Worm (Caenorhabditis elegans) whole organism, L4 larva: ENCODE measurements around the gene ptp-5.1.
A peak's percentile ranks its signal among the peaks of the same experiment; 100 is the strongest.

Source experiments
- D1046.2 ChIP-seq: fragments of 200-800 bp; sonication (Bioruptor generic); IDR thresholded peaks from 2 replicates; pipeline ENCODE4 v1.3.6; 2022; ENCODE audit warnings: missing genetic modification characterization, missing compliant biosample characterization
- R02D3.7 ChIP-seq: fragments of 150-350 bp; sonication (generic microtip); optimal IDR thresholded peaks from 3 replicates; lab custom pipeline; 2014; ENCODE audit warnings: missing biosample characterization, missing genetic modification characterization
- T26A8.4 ChIP-seq: fragments of 200-800 bp; sonication (Bioruptor generic); IDR thresholded peaks from 2 replicates; pipeline ENCODE4 v1.3.6; 2022; ENCODE audit warnings: missing genetic modification characterization, missing compliant biosample characterization
- Y105C5A.15 ChIP-seq: fragments of 200-800 bp; sonication (Bioruptor generic); IDR thresholded peaks from 2 replicates; pipeline ENCODE4 v1.3.6; 2022; ENCODE audit warnings: missing genetic modification characterization, missing compliant biosample characterization
- Y75B8A.6 ChIP-seq: fragments of 200-800 bp; sonication (Bioruptor generic); IDR thresholded peaks from 2 replicates; pipeline ENCODE4 v1.3.6; 2022; ENCODE audit warnings: missing genetic modification reagents, missing genetic modification characterization, missing compliant biosample characterization
- aha-1 ChIP-seq: fragments of 150-350 bp; peaks from one replicate; lab custom pipeline; 2014; ENCODE audit warnings: missing biosample characterization, missing genetic modification characterization
- aly-2 ChIP-seq: sonication (generic microtip); optimal IDR thresholded peaks from 2 replicates; lab custom pipeline; 2018; ENCODE audit warnings: missing biosample characterization, missing genetic modification characterization
- ceh-20 ChIP-seq: fragments of 200-800 bp; sonication (Bioruptor generic); IDR thresholded peaks from 2 replicates; pipeline ENCODE4 v1.3.6; 2022; ENCODE audit warnings: missing genetic modification reagents, missing genetic modification characterization, missing compliant biosample characterization
- ceh-32 ChIP-seq: sonication (generic microtip); optimal IDR thresholded peaks from 2 replicates; lab custom pipeline; 2016; ENCODE audit warnings: mild to moderate bottlenecking, missing genetic modification characterization, missing compliant biosample characterization; ENCODE audit not compliant: poor library complexity
- ceh-62 ChIP-seq: sonication (generic microtip); optimal IDR thresholded peaks from 2 replicates; lab custom pipeline; 2017; ENCODE audit warnings: missing biosample characterization, missing genetic modification characterization
- ces-1 ChIP-seq: fragments of 150-350 bp; sonication (generic microtip); optimal IDR thresholded peaks from 4 replicates; lab custom pipeline; 2014; ENCODE audit warnings: missing biosample characterization, missing genetic modification reagents, missing genetic modification characterization
- cey-2 ChIP-seq: sonication (generic microtip); optimal IDR thresholded peaks from 3 replicates; lab custom pipeline; 2017; ENCODE audit warnings: missing genetic modification characterization, mild to moderate bottlenecking, missing compliant biosample characterization, antibody characterized with exemption, borderline replicate concordance; ENCODE audit not compliant: insufficient read depth
- ctbp-1 ChIP-seq: fragments of 200-800 bp; sonication (Bioruptor generic); IDR thresholded peaks from 2 replicates; pipeline ENCODE4 v1.3.6; 2022; ENCODE audit warnings: missing genetic modification reagents, missing genetic modification characterization, missing compliant biosample characterization
- daf-12 ChIP-seq: fragments of 150-350 bp; optimal IDR thresholded peaks from 2 replicates; lab custom pipeline; 2014; ENCODE audit warnings: missing biosample characterization, missing genetic modification reagents, missing genetic modification characterization
- dmd-8 ChIP-seq: fragments of 200-800 bp; sonication (Bioruptor generic); IDR thresholded peaks from 2 replicates; pipeline ENCODE4 v1.3.6; 2022; ENCODE audit warnings: missing genetic modification characterization, missing compliant biosample characterization
- fkh-10 ChIP-seq: fragments of 150-350 bp; optimal IDR thresholded peaks from 2 replicates; lab custom pipeline; 2014; ENCODE audit warnings: missing biosample characterization, missing genetic modification reagents, missing genetic modification characterization
- gei-8 ChIP-seq: fragments of 200-800 bp; sonication (Bioruptor generic); optimal IDR thresholded peaks from 2 replicates; lab custom pipeline; 2018; ENCODE audit warnings: mild to moderate bottlenecking, missing genetic modification characterization, missing compliant biosample characterization
- hlh-11 ChIP-seq: fragments of 200-800 bp; sonication (Bioruptor generic); optimal IDR thresholded peaks from 2 replicates; lab custom pipeline; 2018; ENCODE audit warnings: mild to moderate bottlenecking, missing genetic modification characterization, missing compliant biosample characterization
- hlh-30 ChIP-seq: sonication (generic microtip); optimal IDR thresholded peaks from 2 replicates; lab custom pipeline; 2017; ENCODE audit warnings: antibody characterized with exemption, mild to moderate bottlenecking, missing genetic modification characterization, missing compliant biosample characterization; ENCODE audit not compliant: insufficient read depth
- lin-1 ChIP-seq: fragments of 200-800 bp; sonication (Bioruptor generic); IDR thresholded peaks from 2 replicates; pipeline ENCODE4 v1.3.6; 2022; ENCODE audit warnings: missing genetic modification reagents, missing genetic modification characterization, missing compliant biosample characterization
- lin-38 ChIP-seq: fragments of 200-800 bp; sonication (Bioruptor generic); IDR thresholded peaks from 2 replicates; pipeline ENCODE4 v1.3.6; 2022; ENCODE audit warnings: missing genetic modification reagents, missing genetic modification characterization, missing compliant biosample characterization
- lir-3 ChIP-seq: sonication (generic microtip); optimal IDR thresholded peaks from 2 replicates; lab custom pipeline; 2016; ENCODE audit warnings: mild to moderate bottlenecking, missing genetic modification characterization, missing compliant biosample characterization
- lsy-2 ChIP-seq, 2 experiments: fragments of 150-350 bp in 1 of 2; sonication (generic microtip) in 1 of 2; optimal IDR thresholded peaks; 2 replicates each; lab custom pipeline; 2014 to 2017; ENCODE audit warnings: missing biosample characterization in 2 of 2, missing genetic modification characterization in 2 of 2
- madf-5 ChIP-seq, 2 experiments: fragments of 200-800 bp; sonication (Bioruptor generic); IDR thresholded peaks; 2 replicates each; pipeline ENCODE4 v1.3.6; 2022; ENCODE audit warnings: missing compliant biosample characterization in 2 of 2, missing genetic modification characterization in 2 of 2
- mdl-1 ChIP-seq, 2 experiments: fragments of 150-350 bp in 1 of 2; sonication (generic microtip) in 1 of 2; optimal IDR thresholded peaks; 2 replicates each; lab custom pipeline; 2014 to 2017; ENCODE audit warnings: missing biosample characterization in 2 of 2, missing genetic modification characterization in 2 of 2
- mep-1 ChIP-seq: fragments of 150-350 bp; sonication (generic microtip); optimal IDR thresholded peaks from 3 replicates; lab custom pipeline; 2014; ENCODE audit warnings: missing biosample characterization, missing genetic modification characterization
- mxl-2 ChIP-seq: fragments of 200-800 bp; sonication (Bioruptor generic); conservative IDR thresholded peaks from 2 replicates; pipeline ENCODE4 v1.3.6; 2022; ENCODE audit warnings: missing genetic modification reagents, missing genetic modification characterization, missing compliant biosample characterization
- nhr-11 ChIP-seq: fragments of 150-350 bp; optimal IDR thresholded peaks from 2 replicates; lab custom pipeline; 2014; ENCODE audit warnings: missing biosample characterization, missing genetic modification characterization
- nhr-237 ChIP-seq: sonication (generic microtip); optimal IDR thresholded peaks from 2 replicates; lab custom pipeline; 2017; ENCODE audit warnings: missing biosample characterization, missing genetic modification characterization
- nhr-25 ChIP-seq: sonication (generic microtip); optimal IDR thresholded peaks from 2 replicates; lab custom pipeline; 2017; ENCODE audit warnings: missing genetic modification characterization, mild to moderate bottlenecking, missing compliant biosample characterization, antibody characterized with exemption, moderate library complexity, borderline replicate concordance; ENCODE audit not compliant: insufficient read depth
- nhr-28 ChIP-seq: fragments of 150-350 bp; optimal IDR thresholded peaks from 2 replicates; lab custom pipeline; 2014; ENCODE audit warnings: missing biosample characterization, missing genetic modification characterization
- nhr-76 ChIP-seq: fragments of 150-350 bp; optimal IDR thresholded peaks from 2 replicates; lab custom pipeline; 2014; ENCODE audit warnings: missing biosample characterization, missing genetic modification characterization
- tag-97 ChIP-seq: fragments of 200-800 bp; sonication (Bioruptor generic); IDR thresholded peaks from 2 replicates; pipeline ENCODE4 v1.3.6; 2022; ENCODE audit warnings: missing genetic modification characterization, missing compliant biosample characterization
- tra-1 ChIP-seq: fragments of 200-800 bp; sonication (Bioruptor generic); IDR thresholded peaks from 2 replicates; pipeline ENCODE4 v1.3.6; 2022; ENCODE audit warnings: missing genetic modification reagents, missing genetic modification characterization, missing compliant biosample characterization
- unc-130 ChIP-seq: sonication (generic microtip); optimal IDR thresholded peaks from 2 replicates; lab custom pipeline; 2016; ENCODE audit warnings: missing genetic modification reagents, missing genetic modification characterization, missing compliant biosample characterization
- unc-62 ChIP-seq, 3 experiments: fragments of 150-350 bp in 1 of 3; sonication (generic microtip); optimal IDR thresholded peaks in 2 of 3; peaks in 1 of 3; 1 replicate in 1 of 3; 2 replicates in 2 of 3; lab custom pipeline; 2014 to 2017; ENCODE audit warnings: missing biosample characterization in 3 of 3, missing genetic modification characterization in 3 of 3, missing genetic modification reagents in 3 of 3, missing genotype in 1 of 3
- zip-2 ChIP-seq: fragments of 150-350 bp; optimal IDR thresholded peaks from 2 replicates; lab custom pipeline; 2014; ENCODE audit warnings: missing biosample characterization, missing genetic modification characterization
- ztf-7 ChIP-seq: fragments of 150-350 bp; optimal IDR thresholded peaks from 2 replicates; lab custom pipeline; 2014; ENCODE audit warnings: missing biosample characterization, missing genetic modification characterization

Gene ptp-5.1

DNA sequence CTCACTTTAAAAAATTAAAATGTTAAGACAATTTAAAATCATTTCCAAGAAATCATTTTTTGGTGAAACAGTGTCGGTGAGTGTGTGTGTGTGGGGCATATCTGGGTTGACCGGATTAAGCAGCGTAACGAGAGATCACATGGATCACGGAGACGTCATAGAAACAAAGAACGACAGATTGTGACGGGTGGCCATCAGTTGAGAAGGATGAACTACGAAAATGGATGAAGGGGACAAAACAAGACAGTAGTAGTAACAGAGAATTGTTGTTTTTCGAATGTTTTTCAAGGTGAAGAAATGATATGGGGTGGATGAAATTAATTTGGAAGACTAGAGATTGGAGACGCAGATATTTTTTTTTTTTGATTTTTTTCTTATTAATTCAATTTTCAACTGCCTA is 29.6 kb upstream of the ptp-5.1 start:
- TF ChIP-seq mdl-1 (tag; optimal IDR thresholded peaks at IDR 0.05; lab: Kevin White, UChicago) = peak in 1 of 2 experiments; percentile 11
- no peak for TF ChIP-seq mxl-2 (GFP tag; lab: Robert Waterston, UW)
- TF ChIP-seq daf-12 (tag; lab: Kevin White, UChicago) = no peak
- peak; percentile 38 for TF ChIP-seq hlh-30 (tag; lab: Kevin White, UChicago)
- no peak for TF ChIP-seq lin-1 (GFP tag; lab: Robert Waterston, UW)
- no peak for TF ChIP-seq ztf-7 (tag; lab: Kevin White, UChicago)
- peak; percentile 80 for TF ChIP-seq aha-1 (tag; lab: Kevin White, UChicago)
- TF ChIP-seq nhr-28 (tag; lab: Kevin White, UChicago) = peak; percentile 35
- no peak for TF ChIP-seq Y75B8A.6
- TF ChIP-seq tra-1 (GFP tag; lab: Robert Waterston, UW) = no peak

- TF ChIP-seq T26A8.4 (GFP tag; lab: Robert Waterston, UW) = no peak
- TF ChIP-seq R02D3.7 = no peak
- TF ChIP-seq lsy-2 (tag; optimal IDR thresholded peaks at IDR 0.05; lab: Kevin White, UChicago) = peak in 1 of 2 experiments; percentile 24
- TF ChIP-seq mep-1 (tag; lab: Kevin White, UChicago) = no peak
- TF ChIP-seq ceh-20 = no peak
- TF ChIP-seq gei-8 (GFP tag; lab: Kevin White, UChicago) = no peak
- no peak for TF ChIP-seq unc-130
- peak; percentile 95 for TF ChIP-seq fkh-10 (GFP tag; lab: Kevin White, UChicago)
- 0 out of 2 replicates have a peak, but pooled peaks have one; percentile 59 for TF ChIP-seq ctbp-1
- peak; percentile 62 for TF ChIP-seq ces-1 (GFP tag; lab: Kevin White, UChicago)
Measured at ce11 chrIV:5137809-5138208, 28.3 kb upstream of the ptp-5.1 start.

ce11 chrIV:5139189-5139588 is 26.9 kb upstream of the ptp-5.1 start:
- peak in 1 of 2 experiments; percentile 14 for TF ChIP-seq lsy-2 (tag; optimal IDR thresholded peaks at IDR 0.05; lab: Kevin White, UChicago)
- TF ChIP-seq hlh-11 (tag; lab: Kevin White, UChicago) = no peak
- TF ChIP-seq ctbp-1 = 0 out of 2 replicates have a peak, but pooled peaks have one; percentile 22
- TF ChIP-seq nhr-25 (tag; lab: Kevin White, UChicago) = no peak
- TF ChIP-seq R02D3.7 = no peak
- peak; percentile 51 for TF ChIP-seq fkh-10 (GFP tag; lab: Kevin White, UChicago)
- no peak for TF ChIP-seq gei-8 (GFP tag; lab: Kevin White, UChicago)
- no peak for TF ChIP-seq nhr-76 (tag; lab: Kevin White, UChicago)
- no peak for TF ChIP-seq nhr-11
- no peak for TF ChIP-seq tag-97 (GFP tag; lab: Robert Waterston, UW)
- TF ChIP-seq D1046.2 = no peak
- TF ChIP-seq ces-1 (GFP tag; lab: Kevin White, UChicago) = peak; percentile 63
- TF ChIP-seq lir-3 (tag; lab: Kevin White, UChicago) = no peak

- TF ChIP-seq aha-1 (tag; lab: Kevin White, UChicago) (peak; percentile 40), unc-62 (GFP tag; optimal IDR thresholded peaks at IDR 0.05 in 1 of 2; lab: Kevin White, UChicago) (peak in 1 of 2 experiments; percentile 87), unc-62 (tag; optimal IDR thresholded peaks at IDR 0.05; lab: Kevin White, UChicago) (no peak), dmd-8 (GFP tag; lab: Robert Waterston, UW) (no peak)
Measured at ce11 chrIV:5139972-5140371, 26.2 kb upstream of the ptp-5.1 start.

- TF ChIP-seq madf-5 (GFP tag; IDR thresholded peaks at IDR 0.05; lab: Robert Waterston, UW) (no peak), cey-2 (no peak), ceh-32 (no peak), fkh-10 (GFP tag; lab: Kevin White, UChicago) (no peak), mep-1 (tag; lab: Kevin White, UChicago) (no peak), lin-38 (GFP tag; lab: Robert Waterston, UW) (no peak), aha-1 (tag; lab: Kevin White, UChicago) (no peak), zip-2 (tag; lab: Kevin White, UChicago) (no peak), nhr-237 (tag; lab: Kevin White, UChicago) (no peak), Y105C5A.15 (GFP tag; lab: Robert Waterston, UW) (no peak), aly-2 (tag; lab: Kevin White, UChicago) (no peak), ceh-62 (tag; lab: Kevin White, UChicago) (no peak)
- TF ChIP-seq, all 104 proteins: peak for 0
Measured at ce11 chrIV:5149793-5150192, 16.3 kb upstream of the ptp-5.1 start, which contains the start of gene C24D10.5. TSS of gene C24D10.5 (plus strand) at chrIV:5150093.
